Worm (Caenorhabditis elegans): ENCODE data around the gene ZC412.5.

The ZC412.5 gene

ce11 chrV:14907445-14907844, 32.2 kb upstream of the ZC412.5 start:
- TF ChIP-seq crh-2 (tag; optimal IDR thresholded peaks at IDR 0.05) (no peak), skn-1 (tag; optimal IDR thresholded peaks at IDR 0.05) (no peak), nhr-129 (tag; optimal IDR thresholded peaks at IDR 0.05) (no peak), C34F6.9 (tag; optimal IDR thresholded peaks at IDR 0.05) (no peak), nhr-21 (tag; optimal IDR thresholded peaks at IDR 0.05) (no peak), Y55F3AM.14 (GFP tag; optimal IDR thresholded peaks at IDR 0.05) (no peak), ztf-4 (tag; optimal IDR thresholded peaks at IDR 0.05) (no peak), nhr-12 (tag; optimal IDR thresholded peaks at IDR 0.05) (no peak), snpc-4 (tag; optimal IDR thresholded peaks at IDR 0.05) (no peak), ceh-16 (tag; optimal IDR thresholded peaks at IDR 0.05) (no peak), egl-27 (tag; optimal IDR thresholded peaks at IDR 0.05) (no peak), unc-39 (tag; optimal IDR thresholded peaks at IDR 0.05) (no peak), alr-1 (tag; optimal IDR thresholded peaks at IDR 0.05) (no peak), ama-1 (optimal IDR thresholded peaks at IDR 0.05) (no peak)

DNA sequence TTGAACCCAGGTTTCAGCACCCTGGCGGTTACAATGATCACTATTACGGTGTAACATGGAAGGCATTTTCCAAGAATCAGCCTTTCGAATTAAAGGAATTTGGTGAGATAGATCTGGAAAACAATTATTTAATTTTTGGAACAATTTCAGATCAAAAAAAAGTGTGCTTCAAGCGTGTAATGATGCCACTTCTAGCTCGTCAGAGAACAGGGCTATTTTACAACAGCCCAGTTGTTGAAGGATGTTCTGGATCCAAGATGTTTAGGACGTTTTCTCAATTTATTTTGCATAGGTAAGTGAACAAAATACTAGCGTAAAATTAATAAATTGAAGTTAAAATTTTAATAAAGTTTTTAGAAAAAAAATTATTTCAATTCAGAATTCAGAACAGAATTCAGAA, 25.6 kb upstream of the ZC412.5 start:
- TF ChIP-seq dmd-4 (tag; optimal IDR thresholded peaks at IDR 0.05) (no peak), mab-5 (tag; optimal IDR thresholded peaks at IDR 0.05) (no peak), lin-39 (tag; optimal IDR thresholded peaks at IDR 0.05) (no peak), sma-9 (GFP tag; optimal IDR thresholded peaks at IDR 0.05) (no peak), sma-9 (tag; optimal IDR thresholded peaks at IDR 0.05) (no peak), nhr-10 (tag; optimal IDR thresholded peaks at IDR 0.05) (no peak), lin-11 (tag; optimal IDR thresholded peaks at IDR 0.05) (no peak), lsy-2 (tag; optimal IDR thresholded peaks at IDR 0.05) (no peak), nhr-23 (tag; optimal IDR thresholded peaks at IDR 0.05) (no peak)

- TF ChIP-seq fos-1 (tag; optimal IDR thresholded peaks at IDR 0.05), result no peak
- TF ChIP-seq ceh-82 (tag; optimal IDR thresholded peaks at IDR 0.05), result no peak
- TF ChIP-seq snpc-4 (tag; optimal IDR thresholded peaks at IDR 0.05), result no peak
- no peak for TF ChIP-seq nhr-129 (tag; optimal IDR thresholded peaks at IDR 0.05)
- no peak for TF ChIP-seq ceh-16 (tag; optimal IDR thresholded peaks at IDR 0.05)
- no peak for TF ChIP-seq nhr-25 (tag; optimal IDR thresholded peaks at IDR 0.05)
These were observed 24.3 kb upstream of the ZC412.5 start, which contains the start of gene H12D21.10 for ce11 chrV:14899545-14899944. TSS of gene H12D21.10 (plus strand) at chrV:14899804.

- TF ChIP-seq nhr-129 (tag; optimal IDR thresholded peaks at IDR 0.05) (no peak), ceh-82 (tag; optimal IDR thresholded peaks at IDR 0.05) (no peak), Y55F3AM.14 (GFP tag; optimal IDR thresholded peaks at IDR 0.05) (no peak), ceh-16 (tag; optimal IDR thresholded peaks at IDR 0.05) (no peak), nhr-6 (tag; optimal IDR thresholded peaks at IDR 0.05) (no peak), sem-4 (tag; optimal IDR thresholded peaks at IDR 0.05) (no peak), zag-1 (tag; optimal IDR thresholded peaks at IDR 0.05) (no peak), blmp-1 (tag; optimal IDR thresholded peaks at IDR 0.05; ENCODE audit: insufficient read depth) (no peak), dmd-4 (tag; optimal IDR thresholded peaks at IDR 0.05) (no peak), mab-5 (tag; optimal IDR thresholded peaks at IDR 0.05) (no peak), nhr-25 (tag; optimal IDR thresholded peaks at IDR 0.05) (no peak), lin-39 (tag; optimal IDR thresholded peaks at IDR 0.05) (no peak), peb-1 (tag; optimal IDR thresholded peaks at IDR 0.05) (no peak), lin-13 (GFP tag; optimal IDR thresholded peaks at IDR 0.05) (no peak), ama-1 (optimal IDR thresholded peaks at IDR 0.05) (no peak), ztf-11 (tag; optimal IDR thresholded peaks at IDR 0.05) (no peak)
These were observed 22.5 kb upstream of the ZC412.5 start, which contains the start of gene H12D21.6 for ce11 chrV:14897731-14898130. TSS of gene H12D21.6 (minus strand) at chrV:14897831.

DNA sequence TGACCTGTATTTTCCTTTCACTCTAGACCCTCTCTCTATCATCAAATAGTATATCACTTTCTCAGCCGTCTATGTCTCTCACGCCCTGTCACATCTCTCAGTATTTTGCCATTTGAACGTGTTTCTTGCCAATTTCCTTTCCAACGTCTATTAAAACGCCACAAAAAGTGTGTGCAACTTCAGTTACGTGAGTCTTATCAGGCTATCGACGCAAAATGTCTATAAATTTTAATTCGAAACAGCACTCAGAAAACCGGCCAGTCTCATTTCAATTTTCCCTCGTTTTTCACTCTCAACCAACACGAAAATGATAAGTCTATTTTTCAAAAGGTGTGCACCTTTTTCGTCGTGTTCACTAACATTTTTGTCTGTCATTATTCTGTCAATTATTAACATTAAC, 20.3 kb upstream of the ZC412.5 start, which contains the start of gene mpst-3:
TSS of gene mpst-3 (plus strand) at position 91 of the 400 bp plus-strand sequence.
- TF ChIP-seq crh-2 (tag; optimal IDR thresholded peaks at IDR 0.05) (peak; percentile 16), unc-62 (GFP tag; optimal IDR thresholded peaks at IDR 0.05) (no peak), sma-3 (GFP tag; optimal IDR thresholded peaks at IDR 0.05) (no peak), nhr-25 (tag; optimal IDR thresholded peaks at IDR 0.05) (no peak), C34F6.9 (tag; optimal IDR thresholded peaks at IDR 0.05) (no peak), sma-9 (GFP tag; optimal IDR thresholded peaks at IDR 0.05) (peak; percentile 8), sma-9 (tag; optimal IDR thresholded peaks at IDR 0.05) (no peak), unc-39 (tag; optimal IDR thresholded peaks at IDR 0.05) (no peak), skn-1 (tag; optimal IDR thresholded peaks at IDR 0.05) (no peak), ceh-16 (tag; optimal IDR thresholded peaks at IDR 0.05) (no peak), nhr-10 (tag; optimal IDR thresholded peaks at IDR 0.05) (no peak), unc-55 (GFP tag; optimal IDR thresholded peaks at IDR 0.05) (no peak), fos-1 (tag; optimal IDR thresholded peaks at IDR 0.05) (peak; percentile 60), gmeb-1 (tag; optimal IDR thresholded peaks at IDR 0.05) (no peak), ztf-11 (tag; optimal IDR thresholded peaks at IDR 0.05) (no peak), lsy-2 (tag; optimal IDR thresholded peaks at IDR 0.05) (no peak), nhr-129 (tag; optimal IDR thresholded peaks at IDR 0.05) (no peak), mbf-1 (tag; optimal IDR thresholded peaks at IDR 0.05) (no peak)

Measured in whole organism, L2 larva.